Fruit fly (Drosophila melanogaster): ENCODE data around the gene CG15482.
A peak's percentile ranks its signal among the peaks of the same experiment; 100 is the strongest.

Gene CG15482

DNA sequence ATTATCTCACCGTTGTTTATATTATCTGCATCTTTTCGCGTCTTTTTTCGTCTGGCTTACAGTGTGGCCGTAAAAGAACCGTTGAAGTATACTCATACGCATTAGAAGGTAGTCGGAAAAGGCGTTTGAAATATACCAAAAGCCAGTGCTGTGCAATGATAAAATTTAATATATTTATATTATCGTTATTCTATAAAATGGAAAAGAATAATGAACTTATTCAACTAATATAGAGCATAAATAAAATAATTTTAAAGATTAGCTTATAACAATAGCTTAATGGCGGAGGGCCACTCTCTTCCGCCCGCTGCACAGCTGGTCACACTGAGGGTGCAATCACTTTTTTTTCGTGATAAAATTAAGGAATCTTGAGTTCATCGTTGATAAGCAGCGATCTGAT is 19.7 kb downstream of the CG15482 start, which contains the start of the genes CG16974 and Edem2 (continued):
- peak; percentile 79 for TF ChIP-seq az2 (GFP tag; optimal IDR thresholded peaks at IDR 0.05)
- peak; percentile 89 for TF ChIP-seq slbo (GFP tag; IDR thresholded peaks at IDR 0.05)
- TF ChIP-seq seq (GFP tag; IDR thresholded peaks at IDR 0.05): peak; percentile 49; the same call in 1 of the 2 replicates
- peak; percentile 55 for TF ChIP-seq Awh (GFP tag; IDR thresholded peaks at IDR 0.05)
- peak; percentile 70 for TF ChIP-seq bcd (GFP tag; optimal IDR thresholded peaks at IDR 0.05)
- TF ChIP-seq CG10209 (GFP tag; optimal IDR thresholded peaks at IDR 0.05): no peak
- TF ChIP-seq CG18619 (GFP tag; optimal IDR thresholded peaks at IDR 0.05): no peak
- TF ChIP-seq ara (GFP tag; IDR thresholded peaks at IDR 0.05): no peak
- TF ChIP-seq Rx (GFP tag; IDR thresholded peaks at IDR 0.05): peak; percentile 49
- TF ChIP-seq tin (GFP tag; optimal IDR thresholded peaks at IDR 0.05): peak; percentile 79
- TF ChIP-seq CG17186 (GFP tag; optimal IDR thresholded peaks at IDR 0.05): peak; percentile 28
- peak; percentile 46 for TF ChIP-seq psq (GFP tag; optimal IDR thresholded peaks at IDR 0.05)
- peak; percentile 64 for TF ChIP-seq E2f1 (GFP tag; IDR thresholded peaks at IDR 0.05)
- TF ChIP-seq CG1647 (GFP tag; optimal IDR thresholded peaks at IDR 0.05): peak; percentile 39
- peak; percentile 74 for TF ChIP-seq CG18764 (GFP tag; optimal IDR thresholded peaks at IDR 0.05)
- TF ChIP-seq CG4617 (GFP tag; optimal IDR thresholded peaks at IDR 0.05; ENCODE audit: borderline replicate concordance): peak; percentile 90
- 0 out of 3 replicates have a peak, but pooled peaks have one; percentile 53 for TF ChIP-seq otp (GFP tag; IDR thresholded peaks at IDR 0.05)
- peak; percentile 40; the same call in 1 of the 3 replicates for TF ChIP-seq CG2889 (GFP tag; IDR thresholded peaks at IDR 0.05)
- TF ChIP-seq CG12744 (GFP tag; optimal IDR thresholded peaks at IDR 0.05): no peak
- TF ChIP-seq CG10959 (GFP tag; IDR thresholded peaks at IDR 0.05): peak; percentile 26; the same call in 1 of the 2 replicates
- TF ChIP-seq CG14014 (GFP tag; IDR thresholded peaks at IDR 0.05): peak; percentile 72
- no peak for TF ChIP-seq ham (GFP tag; IDR thresholded peaks at IDR 0.05)
- no peak; the same call in 1 of the 3 replicates for TF ChIP-seq croc (GFP tag; conservative IDR thresholded peaks at IDR 0.05)
- TF ChIP-seq Nf-YA (GFP tag; IDR thresholded peaks at IDR 0.05): peak; percentile 57; the same call in 1 of the 2 replicates
- TF ChIP-seq Elba2 (GFP tag; optimal IDR thresholded peaks at IDR 0.05): peak; percentile 22
- TF ChIP-seq nerfin-2 (GFP tag; IDR thresholded peaks at IDR 0.05; ENCODE audit: partially characterized antibody): no peak
- peak; percentile 61; the same call in 1 of the 2 replicates for TF ChIP-seq al (GFP tag; IDR thresholded peaks at IDR 0.05)
- peak; percentile 57 for TF ChIP-seq fd96Cb (tag; optimal IDR thresholded peaks at IDR 0.05)
- TF ChIP-seq CG9727 (GFP tag; optimal IDR thresholded peaks at IDR 0.05): peak; percentile 86
- TF ChIP-seq HmgZ (tag; optimal IDR thresholded peaks at IDR 0.05): peak; percentile 62
- TF ChIP-seq CG13287 (GFP tag; IDR thresholded peaks at IDR 0.05; ENCODE audit: partially characterized antibody): peak; percentile 34; the same call in 1 of the 2 replicates
- peak; percentile 65; the same call in 2 of the 3 replicates for TF ChIP-seq CG11093 (GFP tag; IDR thresholded peaks at IDR 0.05)
- TF ChIP-seq Fer1 (GFP tag; optimal IDR thresholded peaks at IDR 0.05): peak; percentile 67
- peak; percentile 66; the same call in 1 of the 3 replicates for TF ChIP-seq dysf (GFP tag; IDR thresholded peaks at IDR 0.05)
- peak; percentile 69 for TF ChIP-seq CG7987 (GFP tag; optimal IDR thresholded peaks at IDR 0.05)
- TF ChIP-seq CG4730 (GFP tag; IDR thresholded peaks at IDR 0.05): peak; percentile 69
- peak; percentile 15 for TF ChIP-seq maf-S (GFP tag; optimal IDR thresholded peaks at IDR 0.05)
- peak; percentile 39 for TF ChIP-seq ftz-f1 (GFP tag; optimal IDR thresholded peaks at IDR 0.05)
- TF ChIP-seq dmrt11E (tag; optimal IDR thresholded peaks at IDR 0.05): peak; percentile 70
- TF ChIP-seq bab2 (GFP tag; optimal IDR thresholded peaks at IDR 0.05): peak; percentile 44
- peak; percentile 13; the same call in 1 of the 2 replicates for TF ChIP-seq Ravus (GFP tag; IDR thresholded peaks at IDR 0.05)
- TF ChIP-seq CG10366 (GFP tag; IDR thresholded peaks at IDR 0.05): 0 out of 2 replicates have a peak, but pooled peaks have one; percentile 49
- TF ChIP-seq her (GFP tag; optimal IDR thresholded peaks at IDR 0.05): no peak
- no peak for TF ChIP-seq CG15514 (GFP tag; optimal IDR thresholded peaks at IDR 0.05)
- peak; percentile 3 for TF ChIP-seq Usf (GFP tag; optimal IDR thresholded peaks at IDR 0.05)
- TF ChIP-seq Dbx (GFP tag; IDR thresholded peaks at IDR 0.05): peak; percentile 59; the same call in 2 of the 3 replicates
- TF ChIP-seq CG2199 (GFP tag; IDR thresholded peaks at IDR 0.05): no peak
- TF ChIP-seq ems (GFP tag; optimal IDR thresholded peaks at IDR 0.05): peak; percentile 54
- TF ChIP-seq B-H1 (GFP tag; IDR thresholded peaks at IDR 0.05): peak; percentile 59
- TF ChIP-seq peb (GFP tag; IDR thresholded peaks at IDR 0.05): peak; percentile 56
- peak; percentile 47; the same call in 1 of the 2 replicates for TF ChIP-seq CG11247 (GFP tag; IDR thresholded peaks at IDR 0.05)

Measured in whole organism, embryonic.